Fruit fly (Drosophila melanogaster): ENCODE measurements around the gene Mettl2.

DNA sequence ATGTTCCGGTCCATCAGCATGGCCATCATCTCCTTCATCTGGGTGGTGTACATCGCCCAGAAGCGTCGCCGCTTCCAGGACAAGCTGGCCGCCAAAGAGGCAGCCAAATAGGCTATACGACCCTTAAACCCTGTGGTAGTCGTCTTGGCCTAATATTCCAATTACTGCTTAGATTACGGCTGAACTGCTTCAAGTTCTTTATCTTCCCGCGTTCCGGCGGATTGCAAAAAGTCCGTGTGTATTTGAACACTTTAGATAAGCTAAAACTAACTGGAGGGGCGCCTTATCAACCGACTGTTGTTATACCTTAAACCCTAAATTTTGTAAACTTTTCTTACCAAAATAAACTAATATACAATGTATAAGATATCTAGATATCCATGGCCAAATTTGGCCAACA, 14.7 kb upstream of the Mettl2 start:
- TF ChIP-seq CG11294 (GFP tag; IDR thresholded peaks at IDR 0.05) = no peak
- TF ChIP-seq CG15336 (GFP tag; IDR thresholded peaks at IDR 0.05) = no peak
- TF ChIP-seq spab (GFP tag; optimal IDR thresholded peaks at IDR 0.05) = no peak
- TF ChIP-seq CG31627 (GFP tag; optimal IDR thresholded peaks at IDR 0.05) = no peak
- no peak for TF ChIP-seq Eip93F (GFP tag; optimal IDR thresholded peaks at IDR 0.05)
- no peak for TF ChIP-seq Blimp-1 (GFP tag; optimal IDR thresholded peaks at IDR 0.05)
- TF ChIP-seq Gug (GFP tag; IDR thresholded peaks at IDR 0.05) = no peak
- no peak for TF ChIP-seq CG32006 (GFP tag; optimal IDR thresholded peaks at IDR 0.05)
- no peak for TF ChIP-seq topi (GFP tag; optimal IDR thresholded peaks at IDR 0.05)
- no peak for TF ChIP-seq fd85E (GFP tag; optimal IDR thresholded peaks at IDR 0.05)
- no peak for TF ChIP-seq dac (GFP tag; optimal IDR thresholded peaks at IDR 0.05)
- no peak for TF ChIP-seq eg (GFP tag; IDR thresholded peaks at IDR 0.05)

All from whole organism, prepupa.